Fruit fly (Drosophila melanogaster) whole organism, embryonic: ENCODE results near the gene Hf.

Experiments
- Aef1 ChIP-seq: fragments of 200-800 bp; sonication (Bioruptor generic); IDR thresholded peaks from 3 replicates; pipeline ENCODE4 v1.3.6; 2022; ENCODE audit warnings: missing biosample characterization, missing genetic modification characterization
- Bdp1 ChIP-seq: fragments of 200-800 bp; sonication (Bioruptor generic); optimal IDR thresholded peaks from 3 replicates; lab custom pipeline; 2016; ENCODE audit warnings: missing biosample characterization, missing genetic modification characterization
- Bgb ChIP-seq: fragments of 200-800 bp; sonication (Bioruptor generic); IDR thresholded peaks from 2 replicates; pipeline ENCODE4 v1.3.6; 2022; ENCODE audit warnings: missing biosample characterization, missing genetic modification characterization; ENCODE audit not compliant: partially characterized antibody
- Blimp-1 ChIP-seq: fragments of 200-800 bp; sonication (Bioruptor generic); optimal IDR thresholded peaks from 3 replicates; lab custom pipeline; 2018; ENCODE audit warnings: missing biosample characterization, missing genetic modification characterization, mild to moderate bottlenecking, moderate library complexity, missing genetic modification reagents
- CG10431 ChIP-seq: fragments of 200-800 bp; sonication (Bioruptor generic); optimal IDR thresholded peaks from 3 replicates; lab custom pipeline; 2018; ENCODE audit warnings: missing biosample characterization, mild to moderate bottlenecking, missing genetic modification characterization
- CG10462 ChIP-seq: fragments of 200-800 bp; sonication (Bioruptor generic); optimal IDR thresholded peaks from 2 replicates; lab custom pipeline; 2016; ENCODE audit warnings: missing biosample characterization, missing genetic modification characterization
- CG12659 ChIP-seq: fragments of 200-800 bp; sonication (Bioruptor generic); optimal IDR thresholded peaks from 3 replicates; lab custom pipeline; 2017; ENCODE audit warnings: mild to moderate bottlenecking, missing biosample characterization, missing genetic modification reagents, missing genetic modification characterization
- CG13287 ChIP-seq: fragments of 200-800 bp; sonication (Bioruptor generic); IDR thresholded peaks from 2 replicates; pipeline ENCODE4 v1.3.6; 2022; ENCODE audit warnings: missing biosample characterization, missing genetic modification characterization; ENCODE audit not compliant: partially characterized antibody
- CG17385 ChIP-seq: fragments of 200-800 bp; sonication (Bioruptor generic); optimal IDR thresholded peaks from 3 replicates; lab custom pipeline; 2018; ENCODE audit warnings: missing biosample characterization, mild to moderate bottlenecking, missing genetic modification characterization
- CG2120 ChIP-seq: fragments of 200-800 bp; sonication (Bioruptor generic); optimal IDR thresholded peaks from 3 replicates; lab custom pipeline; 2016; ENCODE audit warnings: missing biosample characterization, missing genetic modification characterization
- CG2889 ChIP-seq: fragments of 200-800 bp; sonication (Bioruptor generic); IDR thresholded peaks from 3 replicates; pipeline ENCODE4 v1.3.6; 2022; ENCODE audit warnings: missing biosample characterization, missing genetic modification characterization
- CG31224 ChIP-seq: fragments of 200-800 bp; sonication (Bioruptor generic); IDR thresholded peaks from 2 replicates; pipeline ENCODE4 v1.3.6; 2022; ENCODE audit warnings: missing biosample characterization, missing genetic modification characterization
- CG3995 ChIP-seq: fragments of 200-800 bp; sonication (Bioruptor generic); optimal IDR thresholded peaks from 3 replicates; lab custom pipeline; 2016; ENCODE audit warnings: missing biosample characterization, missing genetic modification characterization
- CG4617 ChIP-seq: fragments of 200-800 bp; sonication (Bioruptor generic); optimal IDR thresholded peaks from 3 replicates; lab custom pipeline; 2016; ENCODE audit warnings: missing biosample characterization, missing genetic modification characterization, borderline replicate concordance
- CG4730 ChIP-seq: fragments of 200-800 bp; sonication (Bioruptor generic); IDR thresholded peaks from 2 replicates; pipeline ENCODE4 v1.3.6; 2022; ENCODE audit warnings: missing biosample characterization, missing genetic modification characterization
- CG6654 ChIP-seq: fragments of 200-800 bp; sonication (Bioruptor generic); optimal IDR thresholded peaks from 2 replicates; lab custom pipeline; 2017; ENCODE audit warnings: missing biosample characterization, mild to moderate bottlenecking, missing genetic modification characterization
- CG8924 ChIP-seq: fragments of 200-800 bp; optimal IDR thresholded peaks from 3 replicates; lab custom pipeline; 2019; ENCODE audit warnings: missing biosample characterization, mild to moderate bottlenecking, missing genetic modification characterization, moderate library complexity
- Dref ChIP-seq: fragments of 200-800 bp; sonication (Bioruptor generic); IDR thresholded peaks from 2 replicates; pipeline ENCODE4 v1.3.6; 2022; ENCODE audit warnings: missing biosample characterization, missing genetic modification characterization
- GATAe ChIP-seq: fragments of 200-800 bp; sonication (Bioruptor generic); conservative IDR thresholded peaks from 2 replicates; pipeline ENCODE4 v1.3.6; 2022; ENCODE audit warnings: missing biosample characterization, missing genetic modification characterization
- HLH4C ChIP-seq: fragments of 200-800 bp; sonication (Bioruptor generic); IDR thresholded peaks from 3 replicates; pipeline ENCODE4 v1.3.6; 2022; ENCODE audit warnings: missing biosample characterization, missing genetic modification characterization; ENCODE audit not compliant: partially characterized antibody
- Hand ChIP-seq: fragments of 200-800 bp; sonication (Bioruptor generic); optimal IDR thresholded peaks from 2 replicates; lab custom pipeline; 2017; ENCODE audit warnings: mild to moderate bottlenecking, missing biosample characterization, missing genetic modification reagents, missing genetic modification characterization
- Hey ChIP-seq: fragments of 200-800 bp; sonication (Bioruptor generic); optimal IDR thresholded peaks from 3 replicates; lab custom pipeline; 2018; ENCODE audit warnings: missing biosample characterization, mild to moderate bottlenecking, missing genetic modification characterization
- HmgD ChIP-seq: fragments of 200-800 bp; sonication (Bioruptor generic); optimal IDR thresholded peaks from 3 replicates; lab custom pipeline; 2016; ENCODE audit warnings: missing biosample characterization, missing genetic modification characterization
- Mad ChIP-seq: fragments of 200-800 bp; sonication (Bioruptor generic); optimal IDR thresholded peaks from 2 replicates; lab custom pipeline; 2016; ENCODE audit warnings: missing biosample characterization, missing genetic modification characterization
- Max ChIP-seq: fragments of 200-800 bp; sonication (Bioruptor generic); optimal IDR thresholded peaks from 2 replicates; lab custom pipeline; 2016; ENCODE audit warnings: missing biosample characterization, mild to moderate bottlenecking, missing genetic modification characterization
- NK7.1 ChIP-seq: fragments of 200-800 bp; sonication (Bioruptor generic); optimal IDR thresholded peaks from 3 replicates; lab custom pipeline; 2016; ENCODE audit warnings: missing biosample characterization, missing genetic modification characterization
- Nf-YC ChIP-seq: fragments of 200-800 bp; optimal IDR thresholded peaks from 3 replicates; lab custom pipeline; 2019; ENCODE audit warnings: missing biosample characterization, mild to moderate bottlenecking, missing genetic modification characterization, moderate library complexity
- ash1 ChIP-seq: fragments of 200-800 bp; sonication (Bioruptor generic); optimal IDR thresholded peaks from 2 replicates; lab custom pipeline; 2018; ENCODE audit warnings: missing biosample characterization, mild to moderate bottlenecking, missing genetic modification characterization
- az2 ChIP-seq: fragments of 200-800 bp; sonication (Bioruptor generic); optimal IDR thresholded peaks from 3 replicates; lab custom pipeline; 2016; ENCODE audit warnings: missing biosample characterization, missing genetic modification characterization
- cas ChIP-seq: fragments of 200-800 bp; sonication (Bioruptor generic); IDR thresholded peaks from 2 replicates; pipeline ENCODE4 v1.3.6; 2022; ENCODE audit warnings: missing biosample characterization, missing genetic modification characterization
- cwo ChIP-seq: fragments of 200-800 bp; sonication (Bioruptor generic); optimal IDR thresholded peaks from 3 replicates; lab custom pipeline; 2017; ENCODE audit warnings: missing biosample characterization, missing genetic modification characterization, mild to moderate bottlenecking, moderate library complexity, missing genetic modification reagents
- dimm ChIP-seq: fragments of 200-800 bp; sonication (Bioruptor generic); IDR thresholded peaks from 2 replicates; pipeline ENCODE4 v1.3.6; 2022; ENCODE audit warnings: missing biosample characterization, missing genetic modification characterization
- dysf ChIP-seq: fragments of 200-800 bp; sonication (Bioruptor generic); IDR thresholded peaks from 3 replicates; pipeline ENCODE4 v1.3.6; 2022; ENCODE audit warnings: missing biosample characterization, missing genetic modification characterization
- exex ChIP-seq: fragments of 200-800 bp; sonication (Bioruptor generic); optimal IDR thresholded peaks from 4 replicates; lab custom pipeline; 2018; ENCODE audit warnings: missing biosample characterization, mild to moderate bottlenecking, missing genetic modification characterization, moderate library complexity
- gce ChIP-seq: fragments of 200-800 bp; sonication (Bioruptor generic); IDR thresholded peaks from 3 replicates; pipeline ENCODE4 v1.3.6; 2022; ENCODE audit warnings: missing biosample characterization, missing genetic modification characterization
- her ChIP-seq: fragments of 200-800 bp; sonication (Bioruptor generic); optimal IDR thresholded peaks from 2 replicates; lab custom pipeline; 2016; ENCODE audit warnings: missing biosample characterization, missing genetic modification characterization
- oc ChIP-seq: fragments of 200-800 bp; sonication (Bioruptor generic); optimal IDR thresholded peaks from 2 replicates; lab custom pipeline; 2018; ENCODE audit warnings: missing biosample characterization, mild to moderate bottlenecking, missing genetic modification characterization, moderate library complexity
- odd ChIP-seq: fragments of 200-800 bp; sonication (Bioruptor generic); optimal IDR thresholded peaks from 2 replicates; lab custom pipeline; 2017; ENCODE audit warnings: missing biosample characterization, mild to moderate bottlenecking, missing genetic modification characterization
- schlank ChIP-seq: fragments of 200-800 bp; sonication (Bioruptor generic); optimal IDR thresholded peaks from 2 replicates; lab custom pipeline; 2018; ENCODE audit warnings: missing biosample characterization, mild to moderate bottlenecking, missing genetic modification characterization
- slbo ChIP-seq: fragments of 200-800 bp; sonication (Bioruptor generic); IDR thresholded peaks from 2 replicates; pipeline ENCODE4 v1.3.6; 2022; ENCODE audit warnings: missing biosample characterization, missing genetic modification characterization
- slou ChIP-seq: fragments of 200-800 bp; sonication (Bioruptor generic); optimal IDR thresholded peaks from 3 replicates; lab custom pipeline; 2016; ENCODE audit warnings: missing biosample characterization, missing genetic modification characterization
- tap ChIP-seq: fragments of 200-800 bp; optimal IDR thresholded peaks from 3 replicates; lab custom pipeline; 2019; ENCODE audit warnings: missing biosample characterization, mild to moderate bottlenecking, missing genetic modification characterization, moderate library complexity
- tio ChIP-seq: fragments of 200-800 bp; sonication (Bioruptor generic); optimal IDR thresholded peaks from 2 replicates; lab custom pipeline; 2017; ENCODE audit warnings: missing biosample characterization, missing genetic modification characterization, inconsistent platforms
- tna ChIP-seq: fragments of 200-800 bp; sonication (Bioruptor generic); IDR thresholded peaks from 2 replicates; pipeline ENCODE4 v1.3.6; 2022; ENCODE audit warnings: missing biosample characterization, missing genetic modification characterization; ENCODE audit not compliant: partially characterized antibody
- twi ChIP-seq: fragments of 200-800 bp; optimal IDR thresholded peaks from 2 replicates; lab custom pipeline; 2019; ENCODE audit warnings: missing biosample characterization, mild to moderate bottlenecking, missing genetic modification characterization, moderate library complexity
- usp ChIP-seq: fragments of >200 bp; optimal IDR thresholded peaks from 2 replicates; lab custom pipeline; 2017; ENCODE audit warnings: missing biosample characterization, missing genetic modification characterization
- zfh2 ChIP-seq: fragments of 200-800 bp; sonication (Bioruptor generic); optimal IDR thresholded peaks from 2 replicates; lab custom pipeline; 2016; ENCODE audit warnings: missing biosample characterization, missing genetic modification characterization

Gene Hf

DNA sequence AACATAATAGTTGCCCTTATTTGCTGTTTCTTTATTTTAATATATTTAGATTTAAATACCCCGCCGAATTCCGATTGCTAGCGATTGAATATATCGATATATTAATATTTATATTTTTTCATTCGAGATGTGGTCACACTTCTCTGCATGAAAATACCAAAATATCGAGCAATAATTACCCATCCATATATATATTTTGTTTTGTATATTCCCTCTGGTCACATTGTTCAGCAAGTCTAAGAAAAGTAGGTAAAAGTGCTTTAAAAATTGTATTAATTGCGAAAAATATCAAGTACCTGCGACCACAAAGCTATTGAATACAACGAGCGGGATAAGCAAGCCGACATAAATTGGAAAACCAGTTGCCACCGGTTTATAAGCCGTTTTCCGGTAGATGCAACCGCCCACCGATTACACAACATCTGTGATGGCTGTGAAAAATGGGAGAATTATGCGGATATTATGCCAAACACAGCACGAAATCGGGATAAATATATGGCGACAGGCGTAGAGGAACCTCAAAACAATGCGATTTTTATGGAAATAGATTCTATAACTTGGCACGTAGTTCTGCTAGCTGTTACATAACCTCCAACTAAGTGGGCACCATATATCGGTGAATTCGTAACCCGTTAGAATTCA is 8.8 kb downstream of the Hf start, which contains the start of gene COX4 (continued):
- TF ChIP-seq slbo (GFP tag; lab: Robert Waterston, UW) (no peak), Hey (tag; lab: Kevin White, UChicago) (no peak), cwo (no peak), az2 (GFP tag; lab: Kevin White, UChicago) (no peak), CG17385 (no peak), tap (peak; percentile 13), CG12659 (GFP tag; lab: Kevin White, UChicago) (peak; percentile 44), CG2889 (GFP tag; lab: Robert Waterston, UW) (no peak), CG3995 (GFP tag; lab: Kevin White, UChicago) (peak; percentile 18), cas (GFP tag; lab: Robert Waterston, UW) (no peak), HLH4C (GFP tag; lab: Robert Waterston, UW) (peak; percentile 61), dimm (GFP tag; lab: Robert Waterston, UW) (no peak), ash1 (GFP tag; lab: Kevin White, UChicago) (no peak), CG4617 (peak; percentile 26), CG10431 (GFP tag; lab: Kevin White, UChicago) (no peak), Max (GFP tag; lab: Kevin White, UChicago) (no peak), Bgb (GFP tag; lab: Robert Waterston, UW) (peak; percentile 80), zfh2 (no peak), tna (GFP tag; lab: Robert Waterston, UW) (peak; percentile 33; the same call in 1 of the 2 replicates), Blimp-1 (GFP tag; lab: Kevin White, UChicago) (no peak)

DNA sequence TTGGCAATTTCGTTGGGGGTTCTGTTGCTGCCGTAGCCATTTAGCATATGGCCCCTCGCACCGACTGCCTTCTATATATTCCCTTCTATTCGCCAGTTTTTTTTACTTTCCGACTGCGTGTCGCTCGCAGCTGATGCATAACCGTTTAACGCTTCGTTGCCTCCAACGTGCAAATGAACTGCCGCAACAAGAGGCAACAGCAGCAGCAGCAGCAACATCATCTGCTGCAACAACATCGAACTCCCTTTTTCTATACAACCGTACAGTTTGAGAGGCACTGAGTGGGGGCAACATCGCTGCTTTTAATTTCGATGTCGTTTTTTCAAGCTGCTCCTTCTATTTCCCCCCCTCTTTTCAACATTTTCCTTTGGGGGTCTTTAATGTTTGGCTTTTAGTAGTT is 15.3 kb downstream of the Hf start:
- TF ChIP-seq HmgD (GFP tag; lab: Kevin White, UChicago) (no peak), CG6654 (GFP tag; lab: Kevin White, UChicago) (peak; percentile 77), CG4730 (GFP tag; lab: Robert Waterston, UW) (no peak), Nf-YC (tag; lab: Kevin White, UChicago) (no peak), tio (GFP tag; lab: Kevin White, UChicago) (no peak), slou (GFP tag; lab: Kevin White, UChicago) (no peak), oc (tag; lab: Kevin White, UChicago) (no peak), her (GFP tag; lab: Kevin White, UChicago) (no peak), Hand (GFP tag; lab: Kevin White, UChicago) (no peak)

DNA sequence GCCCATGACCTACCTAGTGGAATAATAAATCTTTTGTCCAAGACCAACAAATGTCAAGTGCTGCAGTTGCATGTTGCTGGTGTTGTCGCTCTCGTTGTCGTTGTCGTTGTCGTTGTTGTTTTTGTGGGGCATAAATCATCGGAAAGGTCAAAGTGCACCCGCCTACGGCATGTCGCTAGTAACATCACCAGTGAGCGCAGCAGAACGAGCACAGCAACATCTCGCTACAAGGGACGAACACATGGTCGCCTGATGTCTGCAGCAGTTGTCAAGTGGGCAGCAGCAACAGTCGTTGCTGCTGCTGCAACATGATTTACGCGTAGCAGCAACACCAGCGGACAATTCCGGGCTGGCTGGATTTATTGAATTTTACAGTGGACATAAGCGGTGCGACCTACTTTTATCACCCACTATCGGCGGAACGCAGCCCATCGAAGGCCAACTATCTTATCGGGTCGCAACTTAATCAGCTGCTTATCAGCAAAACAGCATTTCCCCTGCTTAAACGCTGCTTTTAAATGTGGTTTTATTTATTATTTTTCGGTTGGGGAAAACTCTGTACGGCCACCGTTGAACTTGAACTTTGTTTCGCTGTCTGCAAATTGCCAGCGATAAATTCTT is 15.8 kb downstream of the Hf start:
- TF ChIP-seq Aef1 = no peak
- TF ChIP-seq exex (tag; lab: Kevin White, UChicago) = peak; percentile 40
- TF ChIP-seq NK7.1 (GFP tag; lab: Kevin White, UChicago) = no peak
- TF ChIP-seq GATAe = 0 out of 2 replicates have a peak, but pooled peaks have one; percentile 17
- no peak for TF ChIP-seq gce
- no peak for TF ChIP-seq CG13287
- TF ChIP-seq Mad (GFP tag; lab: Kevin White, UChicago) = no peak
- TF ChIP-seq twi (tag; lab: Kevin White, UChicago) = peak; percentile 99
- TF ChIP-seq CG2120 (GFP tag; lab: Kevin White, UChicago) = no peak
- no peak for TF ChIP-seq usp
- no peak for TF ChIP-seq Bdp1
- no peak for TF ChIP-seq Dref (GFP tag; lab: Robert Waterston, UW)
- no peak for TF ChIP-seq CG4730 (GFP tag; lab: Robert Waterston, UW)
- TF ChIP-seq CG10462 (GFP tag; lab: Kevin White, UChicago) = no peak
- TF ChIP-seq CG31224 (GFP tag; lab: Robert Waterston, UW) = no peak
- no peak for TF ChIP-seq CG8924 (tag; lab: Kevin White, UChicago)
- TF ChIP-seq odd = peak; percentile 4
- TF ChIP-seq tna (GFP tag; lab: Robert Waterston, UW) = no peak
- TF ChIP-seq schlank (tag; lab: Kevin White, UChicago) = no peak
- TF ChIP-seq dysf (GFP tag; lab: Robert Waterston, UW) = no peak
